Fruit fly (Drosophila melanogaster) Kc167 (cell line): Measurements from ENCODE around the gene gcm2.

Experiments used
- Myc ChIP-seq: fragments of >200 bp; optimal IDR thresholded peaks from 2 replicates; lab custom pipeline; 2017; ENCODE audit warnings: missing external identifiers
- Sin3A ChIP-seq: fragments of >200 bp; optimal IDR thresholded peaks from 2 replicates; lab custom pipeline; 2018; ENCODE audit warnings: missing external identifiers
- h ChIP-seq: fragments of >200 bp; optimal IDR thresholded peaks from 3 replicates; lab custom pipeline; 2018; ENCODE audit warnings: missing external identifiers
- insv ChIP-seq: fragments of >200 bp; optimal IDR thresholded peaks from 3 replicates; lab custom pipeline; 2018; ENCODE audit warnings: missing external identifiers
- psq ChIP-seq: fragments of >200 bp; optimal IDR thresholded peaks from 2 replicates; lab custom pipeline; 2017; ENCODE audit warnings: missing external identifiers
- ttk ChIP-seq: sonication (Bioruptor generic); optimal IDR thresholded peaks from 2 replicates; lab custom pipeline; 2017; ENCODE audit warnings: missing external identifiers

The gcm2 gene

dm6 chr2L:9576269-9576933, 32.0 kb upstream of the gcm2 start, which contains the start of gene Mtpalpha:
TSS of gene Mtpalpha (minus strand) at chr2L:9576769.
- TF ChIP-seq psq (lab: Kevin White, UChicago) (no peak), insv (lab: Kevin White, UChicago) (no peak), Myc (lab: Kevin White, UChicago) (no peak), ttk (lab: Kevin White, UChicago) (no peak), h (lab: Kevin White, UChicago) (no peak), Sin3A (no peak)

- no peak for TF ChIP-seq Sin3A
- TF ChIP-seq h (lab: Kevin White, UChicago), result no peak
- TF ChIP-seq ttk (lab: Kevin White, UChicago), result no peak
- TF ChIP-seq insv (lab: Kevin White, UChicago), result no peak
- no peak for TF ChIP-seq Myc (lab: Kevin White, UChicago)
- TF ChIP-seq psq (lab: Kevin White, UChicago), result no peak
Measured at dm6 chr2L:9579538-9579937, 28.8 kb upstream of the gcm2 start, which contains the start of gene CG31709. TSS of gene CG31709 (minus strand) at chr2L:9579638.

dm6 chr2L:9581582-9581981, 26.8 kb upstream of the gcm2 start, which contains the start of gene gcm:
TSS of gene gcm (minus strand) at chr2L:9581745.
- no peak for TF ChIP-seq insv (lab: Kevin White, UChicago)
- no peak for TF ChIP-seq psq (lab: Kevin White, UChicago)
- TF ChIP-seq Myc (lab: Kevin White, UChicago), result no peak
- no peak for TF ChIP-seq ttk (lab: Kevin White, UChicago)

- no peak for TF ChIP-seq Myc (lab: Kevin White, UChicago)
- TF ChIP-seq Sin3A, result no peak
- TF ChIP-seq ttk (lab: Kevin White, UChicago), result no peak
- no peak for TF ChIP-seq h (lab: Kevin White, UChicago)
- no peak for TF ChIP-seq psq (lab: Kevin White, UChicago)
- TF ChIP-seq insv (lab: Kevin White, UChicago), result no peak
Measured at dm6 chr2L:9584098-9584703, 24.2 kb upstream of the gcm2 start.

- TF ChIP-seq insv (lab: Kevin White, UChicago) (no peak), Myc (lab: Kevin White, UChicago) (no peak), psq (lab: Kevin White, UChicago) (no peak), ttk (lab: Kevin White, UChicago) (no peak), h (lab: Kevin White, UChicago) (no peak), Sin3A (no peak)
Measured at dm6 chr2L:9585942-9586341, 22.4 kb upstream of the gcm2 start.

dm6 chr2L:9589176-9589575, 19.2 kb upstream of the gcm2 start, which contains the start of gene CG3841:
TSS of gene CG3841 (plus strand) at chr2L:9589476.
- TF ChIP-seq psq (lab: Kevin White, UChicago), result no peak
- TF ChIP-seq h (lab: Kevin White, UChicago), result no peak

- no peak for TF ChIP-seq psq (lab: Kevin White, UChicago)
- no peak for TF ChIP-seq Myc (lab: Kevin White, UChicago)
- TF ChIP-seq insv (lab: Kevin White, UChicago), result no peak
- no peak for TF ChIP-seq ttk (lab: Kevin White, UChicago)
- TF ChIP-seq Sin3A, result no peak
- TF ChIP-seq h (lab: Kevin White, UChicago), result no peak
Measured at dm6 chr2L:9591146-9591545, 17.2 kb upstream of the gcm2 start.

dm6 chr2L:9594625-9595300, 13.6 kb upstream of the gcm2 start:
- TF ChIP-seq Myc (lab: Kevin White, UChicago), result no peak
- no peak for TF ChIP-seq insv (lab: Kevin White, UChicago)
- TF ChIP-seq h (lab: Kevin White, UChicago), result no peak
- no peak for TF ChIP-seq psq (lab: Kevin White, UChicago)
- no peak for TF ChIP-seq Sin3A
- TF ChIP-seq ttk (lab: Kevin White, UChicago), result no peak

dm6 chr2L:9598390-9598789, 10.0 kb upstream of the gcm2 start:
- TF ChIP-seq Sin3A (no peak), Myc (lab: Kevin White, UChicago) (no peak), psq (lab: Kevin White, UChicago) (no peak), h (lab: Kevin White, UChicago) (no peak), insv (lab: Kevin White, UChicago) (no peak), ttk (lab: Kevin White, UChicago) (no peak)

- TF ChIP-seq Sin3A (no peak), ttk (lab: Kevin White, UChicago) (no peak), psq (lab: Kevin White, UChicago) (no peak), insv (lab: Kevin White, UChicago) (no peak), Myc (lab: Kevin White, UChicago) (no peak), h (lab: Kevin White, UChicago) (no peak)
Measured at dm6 chr2L:9600772-9601171, 7.6 kb upstream of the gcm2 start, which contains the start of gene CG4382. TSS of gene CG4382 (minus strand) at chr2L:9600872.

- TF ChIP-seq psq (lab: Kevin White, UChicago), result no peak
- no peak for TF ChIP-seq ttk (lab: Kevin White, UChicago)
- TF ChIP-seq h (lab: Kevin White, UChicago), result no peak
- TF ChIP-seq insv (lab: Kevin White, UChicago), result no peak
- no peak for TF ChIP-seq Sin3A
- no peak for TF ChIP-seq Myc (lab: Kevin White, UChicago)
Measured at dm6 chr2L:9601220-9601619, 7.1 kb upstream of the gcm2 start.
